Fruit fly (Drosophila melanogaster) whole organism, embryonic: Measurements from ENCODE around the gene HtrA2.

Experiments used
- Awh ChIP-seq: fragments of 200-800 bp; sonication (Bioruptor generic); IDR thresholded peaks from 2 replicates; pipeline ENCODE4, ENCODE4 v1.3.6; 2022; ENCODE audit warnings: missing biosample characterization, missing genetic modification characterization
- Blimp-1 ChIP-seq: fragments of 200-800 bp; sonication (Bioruptor generic); optimal IDR thresholded peaks from 3 replicates; lab custom pipeline; 2018; ENCODE audit warnings: missing biosample characterization, missing genetic modification characterization, mild to moderate bottlenecking, moderate library complexity, missing genetic modification reagents
- CG1024 ChIP-seq: fragments of 200-800 bp; sonication (Bioruptor generic); IDR thresholded peaks from 2 replicates; pipeline ENCODE4 v1.3.6; 2022; ENCODE audit warnings: missing biosample characterization, missing genetic modification characterization
- CG10979 ChIP-seq: fragments of 200-800 bp; sonication (Bioruptor generic); optimal IDR thresholded peaks from 2 replicates; lab custom pipeline; 2018; ENCODE audit warnings: missing biosample characterization, mild to moderate bottlenecking, missing genetic modification characterization, moderate library complexity
- CG11723 ChIP-seq: fragments of 200-800 bp; sonication (Bioruptor generic); optimal IDR thresholded peaks from 2 replicates; lab custom pipeline; 2017; ENCODE audit warnings: missing biosample characterization, mild to moderate bottlenecking, missing genetic modification characterization
- CG12219 ChIP-seq: fragments of 200-800 bp; sonication (Bioruptor generic); optimal IDR thresholded peaks from 3 replicates; lab custom pipeline; 2018; ENCODE audit warnings: missing biosample characterization, mild to moderate bottlenecking, missing genetic modification characterization
- CG12769 ChIP-seq: fragments of 200-800 bp; sonication (Bioruptor generic); optimal IDR thresholded peaks from 2 replicates; lab custom pipeline; 2019; ENCODE audit warnings: missing biosample characterization, mild to moderate bottlenecking, missing genetic modification characterization, moderate library complexity
- CG13775 ChIP-seq: fragments of 200-800 bp; sonication (Bioruptor generic); optimal IDR thresholded peaks from 3 replicates; lab custom pipeline; 2017; ENCODE audit warnings: missing biosample characterization, mild to moderate bottlenecking, missing genetic modification characterization
- CG15073 ChIP-seq: fragments of 200-800 bp; sonication (Bioruptor generic); optimal IDR thresholded peaks from 2 replicates; lab custom pipeline; 2016; ENCODE audit warnings: missing biosample characterization, missing genetic modification characterization
- CG17359 ChIP-seq: fragments of 200-800 bp; sonication (Bioruptor generic); optimal IDR thresholded peaks from 3 replicates; lab custom pipeline; 2018; ENCODE audit warnings: missing biosample characterization, mild to moderate bottlenecking, missing genetic modification characterization, moderate library complexity
- CG18262 ChIP-seq: fragments of 200-800 bp; optimal IDR thresholded peaks from 3 replicates; lab custom pipeline; 2019; ENCODE audit warnings: missing biosample characterization, mild to moderate bottlenecking, missing genetic modification characterization, moderate library complexity
- CG2712 ChIP-seq: fragments of 200-800 bp; optimal IDR thresholded peaks from 3 replicates; lab custom pipeline; 2019; ENCODE audit warnings: missing biosample characterization, mild to moderate bottlenecking, missing genetic modification characterization, moderate library complexity
- CG2889 ChIP-seq: fragments of 200-800 bp; sonication (Bioruptor generic); IDR thresholded peaks from 3 replicates; pipeline ENCODE4 v1.3.6; 2022; ENCODE audit warnings: missing biosample characterization, missing genetic modification characterization
- CG31365 ChIP-seq: fragments of 200-800 bp; sonication (Bioruptor generic); optimal IDR thresholded peaks from 2 replicates; lab custom pipeline; 2018; ENCODE audit warnings: missing biosample characterization, mild to moderate bottlenecking, missing genetic modification characterization
- CG32772 ChIP-seq: fragments of 200-800 bp; sonication (Bioruptor generic); IDR thresholded peaks from 2 replicates; pipeline ENCODE4 v1.3.6; 2022; ENCODE audit warnings: missing biosample characterization, missing genetic modification characterization
- CG33213 ChIP-seq: fragments of 200-800 bp; sonication (Bioruptor generic); optimal IDR thresholded peaks from 3 replicates; lab custom pipeline; 2016; ENCODE audit warnings: missing biosample characterization, missing genetic modification characterization
- CG6175 ChIP-seq: fragments of 200-800 bp; sonication (Bioruptor generic); IDR thresholded peaks from 3 replicates; pipeline ENCODE4 v1.3.6; 2022; ENCODE audit warnings: missing biosample characterization, missing genetic modification characterization
- CG6791 ChIP-seq: fragments of 200-800 bp; sonication (Bioruptor generic); IDR thresholded peaks from 3 replicates; pipeline ENCODE4 v1.3.6; 2022; ENCODE audit warnings: missing biosample characterization, missing genetic modification characterization; ENCODE audit not compliant: partially characterized antibody
- CG8281 ChIP-seq: fragments of 200-800 bp; sonication (Bioruptor generic); optimal IDR thresholded peaks from 2 replicates; lab custom pipeline; 2018; ENCODE audit warnings: missing biosample characterization, mild to moderate bottlenecking, missing genetic modification characterization, moderate library complexity
- CG9215 ChIP-seq: fragments of 200-800 bp; sonication (Bioruptor generic); IDR thresholded peaks from 2 replicates; pipeline ENCODE4 v1.3.6; 2022; ENCODE audit warnings: missing biosample characterization, missing genetic modification characterization
- CG9797 ChIP-seq: fragments of 200-800 bp; sonication (Bioruptor generic); optimal IDR thresholded peaks from 3 replicates; lab custom pipeline; 2018; ENCODE audit warnings: missing biosample characterization, mild to moderate bottlenecking, missing genetic modification characterization
- CoRest ChIP-seq: fragments of 200-800 bp; sonication (Bioruptor generic); optimal IDR thresholded peaks from 3 replicates; lab custom pipeline; 2018; ENCODE audit warnings: missing biosample characterization, mild to moderate bottlenecking, missing genetic modification characterization, moderate library complexity
- Fer3 ChIP-seq: fragments of 200-800 bp; sonication (Bioruptor generic); optimal IDR thresholded peaks from 2 replicates; lab custom pipeline; 2018; ENCODE audit warnings: missing biosample characterization, mild to moderate bottlenecking, missing genetic modification characterization, moderate library complexity
- GATAe ChIP-seq: fragments of 200-800 bp; sonication (Bioruptor generic); conservative IDR thresholded peaks from 2 replicates; pipeline ENCODE4 v1.3.6; 2022; ENCODE audit warnings: missing biosample characterization, missing genetic modification characterization
- HHEX ChIP-seq: fragments of 200-800 bp; sonication (Bioruptor generic); optimal IDR thresholded peaks from 3 replicates; lab custom pipeline; 2017; ENCODE audit warnings: missing biosample characterization, mild to moderate bottlenecking, missing genetic modification characterization, missing genetic modification reagents
- Meics ChIP-seq: fragments of 200-800 bp; sonication (Bioruptor generic); optimal IDR thresholded peaks from 2 replicates; lab custom pipeline; 2017; ENCODE audit warnings: missing biosample characterization, mild to moderate bottlenecking, missing genetic modification characterization
- NK7.1 ChIP-seq: fragments of 200-800 bp; sonication (Bioruptor generic); optimal IDR thresholded peaks from 3 replicates; lab custom pipeline; 2016; ENCODE audit warnings: missing biosample characterization, missing genetic modification characterization
- Opbp ChIP-seq: fragments of 200-800 bp; sonication (Bioruptor generic); IDR thresholded peaks from 3 replicates; pipeline ENCODE4 v1.3.6; 2022; ENCODE audit warnings: missing biosample characterization, missing genetic modification characterization; ENCODE audit not compliant: partially characterized antibody
- YL-1 ChIP-seq: fragments of 200-800 bp; sonication (Bioruptor generic); optimal IDR thresholded peaks from 3 replicates; lab custom pipeline; 2017; ENCODE audit warnings: missing biosample characterization, mild to moderate bottlenecking, missing genetic modification characterization
- al ChIP-seq: fragments of 200-800 bp; sonication (Bioruptor generic); IDR thresholded peaks from 2 replicates; pipeline ENCODE4 v1.3.6; 2022; ENCODE audit warnings: missing biosample characterization, missing genetic modification characterization
- cas ChIP-seq: fragments of 200-800 bp; sonication (Bioruptor generic); IDR thresholded peaks from 2 replicates; pipeline ENCODE4 v1.3.6; 2022; ENCODE audit warnings: missing biosample characterization, missing genetic modification characterization
- danr ChIP-seq: fragments of 200-800 bp; sonication (Bioruptor generic); IDR thresholded peaks from 2 replicates; pipeline ENCODE4 v1.3.6; 2022; ENCODE audit warnings: missing biosample characterization, missing genetic modification characterization
- disco-r ChIP-seq: fragments of 200-800 bp; sonication (Bioruptor generic); optimal IDR thresholded peaks from 2 replicates; lab custom pipeline; 2016; ENCODE audit warnings: missing biosample characterization, missing genetic modification characterization
- emc ChIP-seq: fragments of 200-800 bp; sonication (Bioruptor generic); optimal IDR thresholded peaks from 2 replicates; lab custom pipeline; 2016; ENCODE audit warnings: missing biosample characterization, missing genetic modification characterization
- esg ChIP-seq: fragments of 200-800 bp; sonication (Bioruptor generic); conservative IDR thresholded peaks from 2 replicates; pipeline ENCODE4 v1.3.6; 2022; ENCODE audit warnings: missing biosample characterization, missing genetic modification characterization
- gcm2 ChIP-seq: fragments of 200-800 bp; sonication (Bioruptor generic); optimal IDR thresholded peaks from 2 replicates; lab custom pipeline; 2016; ENCODE audit warnings: missing biosample characterization, missing genetic modification characterization
- grn ChIP-seq: fragments of 200-800 bp; sonication (Bioruptor generic); optimal IDR thresholded peaks from 3 replicates; lab custom pipeline; 2017; ENCODE audit warnings: missing biosample characterization, missing genetic modification characterization
- gt ChIP-seq: fragments of 200-800 bp; sonication (Bioruptor generic); IDR thresholded peaks from 2 replicates; pipeline ENCODE4 v1.3.6; 2022; ENCODE audit warnings: missing biosample characterization, missing genetic modification characterization
- hb ChIP-seq: fragments of 200-800 bp; sonication (Bioruptor generic); IDR thresholded peaks from 3 replicates; pipeline ENCODE4 v1.3.6; 2022; ENCODE audit warnings: missing biosample characterization, missing genetic modification characterization; ENCODE audit not compliant: partially characterized antibody
- klu ChIP-seq: fragments of 200-800 bp; sonication (Bioruptor generic); IDR thresholded peaks from 2 replicates; pipeline ENCODE4 v1.3.6; 2022; ENCODE audit warnings: missing biosample characterization, missing genetic modification characterization
- lab ChIP-seq: fragments of 200-800 bp; sonication (Bioruptor generic); optimal IDR thresholded peaks from 3 replicates; lab custom pipeline; 2017; ENCODE audit warnings: missing biosample characterization, missing genetic modification characterization, mild to moderate bottlenecking, moderate library complexity, missing genetic modification reagents
- nau ChIP-seq: fragments of 200-800 bp; sonication (Bioruptor generic); optimal IDR thresholded peaks from 3 replicates; lab custom pipeline; 2017; ENCODE audit warnings: missing biosample characterization, mild to moderate bottlenecking, missing genetic modification characterization, missing genetic modification reagents
- ro ChIP-seq: fragments of 200-800 bp; sonication (Bioruptor generic); IDR thresholded peaks from 2 replicates; pipeline ENCODE4 v1.3.6; 2022; ENCODE audit warnings: missing biosample characterization, missing genetic modification characterization
- sob ChIP-seq: fragments of 200-800 bp; sonication (Bioruptor generic); IDR thresholded peaks from 2 replicates; pipeline ENCODE4 v1.3.6; 2022; ENCODE audit warnings: missing biosample characterization, missing genetic modification characterization
- tio ChIP-seq: fragments of 200-800 bp; sonication (Bioruptor generic); optimal IDR thresholded peaks from 2 replicates; lab custom pipeline; 2017; ENCODE audit warnings: missing biosample characterization, missing genetic modification characterization, inconsistent platforms
- toy ChIP-seq: fragments of 200-800 bp; sonication (Bioruptor generic); IDR thresholded peaks from 2 replicates; pipeline ENCODE4 v1.3.6; 2022; ENCODE audit warnings: missing biosample characterization, missing genetic modification characterization
- trh ChIP-seq: fragments of 200-800 bp; sonication (Bioruptor generic); optimal IDR thresholded peaks from 2 replicates; lab custom pipeline; 2016; ENCODE audit warnings: missing biosample characterization, missing genetic modification characterization
- twi ChIP-seq: fragments of 200-800 bp; optimal IDR thresholded peaks from 2 replicates; lab custom pipeline; 2019; ENCODE audit warnings: missing biosample characterization, mild to moderate bottlenecking, missing genetic modification characterization, moderate library complexity
- vvl ChIP-seq: fragments of 200-800 bp; sonication (Bioruptor generic); IDR thresholded peaks from 2 replicates; pipeline ENCODE4 v1.3.6; 2022; ENCODE audit warnings: missing biosample characterization, missing genetic modification characterization
- zf30C ChIP-seq: fragments of 200-800 bp; sonication (Bioruptor generic); optimal IDR thresholded peaks from 3 replicates; lab custom pipeline; 2018; ENCODE audit warnings: missing biosample characterization, mild to moderate bottlenecking, missing genetic modification characterization
- zfh2 ChIP-seq: fragments of 200-800 bp; sonication (Bioruptor generic); optimal IDR thresholded peaks from 2 replicates; lab custom pipeline; 2016; ENCODE audit warnings: missing biosample characterization, missing genetic modification characterization

The HtrA2 gene

dm6 chr3R:14476273-14476672 lies 35.2 kb downstream of the HtrA2 start (continued):
- TF ChIP-seq CG2889 (peak; percentile 41; the same call in 1 of the 3 replicates), klu (peak; percentile 33; the same call in 1 of the 2 replicates), twi (no peak), cas (GFP tag; lab: Robert Waterston, UW) (no peak), CG10979 (peak; percentile 51), CG15073 (GFP tag; lab: Kevin White, UChicago) (no peak), CG32772 (peak; percentile 74), CG1024 (GFP tag; lab: Robert Waterston, UW) (peak; percentile 67; the same call in 1 of the 2 replicates), CG12219 (GFP tag; lab: Kevin White, UChicago) (peak; percentile 64), CG9215 (GFP tag; lab: Robert Waterston, UW) (no peak; the same call in 1 of the 2 replicates), CG18262 (tag; lab: Kevin White, UChicago) (peak; percentile 50), CG2712 (tag; lab: Kevin White, UChicago) (peak; percentile 61), CG8281 (tag; lab: Kevin White, UChicago) (peak; percentile 24), CoRest (tag; lab: Kevin White, UChicago) (peak; percentile 59), nau (GFP tag; lab: Kevin White, UChicago) (peak; percentile 61), sob (GFP tag; lab: Robert Waterston, UW) (peak; percentile 75), GATAe (GFP tag; lab: Robert Waterston, UW) (no peak), CG33213 (peak; percentile 50), CG17359 (peak; percentile 85), Blimp-1 (GFP tag; lab: Kevin White, UChicago) (peak; percentile 58), CG9797 (GFP tag; lab: Kevin White, UChicago) (no peak), gcm2 (GFP tag; lab: Kevin White, UChicago) (no peak), zfh2 (GFP tag; lab: Kevin White, UChicago) (no peak), disco-r (peak; percentile 49), Awh (GFP tag; lab: Robert Waterston, UW) (peak; percentile 81), CG6791 (GFP tag; lab: Robert Waterston, UW) (no peak), Meics (GFP tag; lab: Kevin White, UChicago) (peak; percentile 68), CG12769 (peak; percentile 84), CG13775 (GFP tag; lab: Kevin White, UChicago) (peak; percentile 4), al (GFP tag; lab: Robert Waterston, UW) (peak; percentile 54; the same call in 1 of the 2 replicates), grn (no peak), gt (no peak), vvl (peak; percentile 85), lab (GFP tag; lab: Kevin White, UChicago) (peak; percentile 85), tio (GFP tag; lab: Kevin White, UChicago) (peak; percentile 54), zf30C (GFP tag; lab: Kevin White, UChicago) (no peak), emc (GFP tag; lab: Kevin White, UChicago) (peak; percentile 37), Opbp (no peak), CG31365 (peak; percentile 35), CG6175 (GFP tag; lab: Robert Waterston, UW) (no peak), danr (GFP tag; lab: Robert Waterston, UW) (peak; percentile 78), trh (no peak), esg (GFP tag; lab: Robert Waterston, UW) (peak; percentile 76), NK7.1 (GFP tag; lab: Kevin White, UChicago) (peak; percentile 13), CG11723 (GFP tag; lab: Kevin White, UChicago) (no peak), ro (GFP tag; lab: Robert Waterston, UW) (0 out of 2 replicates have a peak, but pooled peaks have one; percentile 27), YL-1 (GFP tag; lab: Kevin White, UChicago) (no peak), HHEX (GFP tag; lab: Kevin White, UChicago) (peak; percentile 62), Fer3 (tag; lab: Kevin White, UChicago) (peak; percentile 71), toy (GFP tag; lab: Robert Waterston, UW) (no peak), hb (no peak)
